Fruit fly (Drosophila melanogaster): ENCODE results near the gene CG7443.

The CG7443 gene

DNA sequence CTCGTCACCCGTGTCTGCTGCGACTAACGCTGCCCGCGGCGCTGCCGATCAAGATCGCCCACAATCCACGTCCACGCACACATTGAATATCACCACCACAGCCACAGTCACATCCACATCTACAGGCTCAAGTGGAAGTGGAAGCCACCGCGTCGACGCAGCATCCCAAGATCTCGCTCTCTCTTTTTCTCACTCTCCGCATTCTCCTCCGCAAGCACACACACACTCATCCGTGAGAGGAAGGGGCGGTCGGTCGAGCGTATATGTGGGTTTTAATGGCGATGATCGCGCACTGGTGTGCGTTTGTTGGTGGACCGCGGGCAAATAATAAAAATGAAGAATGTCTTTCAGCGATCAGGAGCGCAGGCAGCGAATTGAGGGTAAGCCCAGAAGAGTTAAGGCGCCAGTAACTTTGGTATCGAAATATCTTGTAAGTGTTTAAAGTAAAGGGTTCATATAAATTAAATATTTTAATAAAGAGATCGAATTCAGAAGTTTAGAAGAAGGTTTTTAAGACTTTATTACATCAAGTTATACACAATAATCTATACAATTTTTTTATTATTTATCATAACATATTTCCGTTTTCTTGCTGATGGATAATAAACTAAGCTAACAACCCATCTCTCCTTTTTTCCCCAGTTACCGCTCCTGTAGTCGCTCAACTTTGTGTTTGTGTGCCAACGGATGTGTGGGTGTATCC is 9.8 kb downstream of the CG7443 start, which contains the start of gene Poxm (continued):
- peak; percentile 23 for TF ChIP-seq CG7928 (GFP tag; optimal IDR thresholded peaks at IDR 0.05)
- TF ChIP-seq Lim3 (GFP tag; IDR thresholded peaks at IDR 0.05), result 0 out of 2 replicates have a peak, but pooled peaks have one; percentile 64
- peak; percentile 81 for TF ChIP-seq stc (GFP tag; IDR thresholded peaks at IDR 0.05)
- TF ChIP-seq CG4617 (GFP tag; optimal IDR thresholded peaks at IDR 0.05; ENCODE audit: borderline replicate concordance), result peak; percentile 63
- TF ChIP-seq rib (GFP tag; IDR thresholded peaks at IDR 0.05), result no peak
- peak; percentile 76; the same call in 2 of the 3 replicates for TF ChIP-seq Optix (GFP tag; IDR thresholded peaks at IDR 0.05)
- TF ChIP-seq prd (optimal IDR thresholded peaks at IDR 0.05), result no peak
- peak; percentile 96 for TF ChIP-seq prd (GFP tag; IDR thresholded peaks at IDR 0.05)
- peak; percentile 59 for TF ChIP-seq Ravus (GFP tag; IDR thresholded peaks at IDR 0.05)
- no peak for TF ChIP-seq CG3163 (GFP tag; optimal IDR thresholded peaks at IDR 0.05)
- TF ChIP-seq Mad (GFP tag; optimal IDR thresholded peaks at IDR 0.05), result peak; percentile 80
- no peak for TF ChIP-seq pan (optimal IDR thresholded peaks at IDR 0.05)
- peak in 1 of 2 experiments; percentile 82 for TF ChIP-seq pan (GFP tag; optimal IDR thresholded peaks at IDR 0.05 in 1 of 2, IDR thresholded peaks at IDR 0.05 in 1 of 2)
- peak; percentile 44 for TF ChIP-seq Bdp1 (GFP tag; optimal IDR thresholded peaks at IDR 0.05)
- TF ChIP-seq CG9797 (GFP tag; optimal IDR thresholded peaks at IDR 0.05), result peak; percentile 23
- peak; percentile 55 for TF ChIP-seq CG7987 (GFP tag; optimal IDR thresholded peaks at IDR 0.05)
- no peak for TF ChIP-seq Opbp (GFP tag; IDR thresholded peaks at IDR 0.05; ENCODE audit: partially characterized antibody)
- TF ChIP-seq CG4424 (GFP tag; optimal IDR thresholded peaks at IDR 0.05), result peak; percentile 95
- peak; percentile 35 for TF ChIP-seq tx (GFP tag; optimal IDR thresholded peaks at IDR 0.05)
- TF ChIP-seq CG13624 (GFP tag; optimal IDR thresholded peaks at IDR 0.05), result peak; percentile 68
- peak; percentile 94 for TF ChIP-seq Ptx1 (GFP tag; IDR thresholded peaks at IDR 0.05)
- TF ChIP-seq dmrt99B (tag; optimal IDR thresholded peaks at IDR 0.05), result peak; percentile 95
- TF ChIP-seq CG2199 (GFP tag; IDR thresholded peaks at IDR 0.05), result 0 out of 3 replicates have a peak, but pooled peaks have one; percentile 10
- TF ChIP-seq dm (GFP tag; optimal IDR thresholded peaks at IDR 0.05), result peak; percentile 57
- TF ChIP-seq Fer3 (tag; optimal IDR thresholded peaks at IDR 0.05), result peak; percentile 80
- TF ChIP-seq p53 (GFP tag; optimal IDR thresholded peaks at IDR 0.05), result no peak
- peak; percentile 70 for TF ChIP-seq CG6854 (GFP tag; optimal IDR thresholded peaks at IDR 0.05)
- peak in 2 of 3 experiments; percentile 56 to 96 for TF ChIP-seq lola (GFP tag; optimal IDR thresholded peaks at IDR 0.05)
- TF ChIP-seq zen2 (GFP tag; IDR thresholded peaks at IDR 0.05; ENCODE audit: partially characterized antibody), result no peak
- TF ChIP-seq fd3F (GFP tag; optimal IDR thresholded peaks at IDR 0.05), result peak; percentile 75
- peak; percentile 86 for TF ChIP-seq ind (GFP tag; optimal IDR thresholded peaks at IDR 0.05)
- TF ChIP-seq onecut (GFP tag; IDR thresholded peaks at IDR 0.05), result peak; percentile 74
- peak; percentile 78 for TF ChIP-seq Max (GFP tag; optimal IDR thresholded peaks at IDR 0.05)
- TF ChIP-seq Blimp-1 (GFP tag; optimal IDR thresholded peaks at IDR 0.05), result peak; percentile 87
- no peak for TF ChIP-seq pros (GFP tag; optimal IDR thresholded peaks at IDR 0.05)
- TF ChIP-seq CG6765 (GFP tag; optimal IDR thresholded peaks at IDR 0.05), result peak; percentile 27
- peak; percentile 73 for TF ChIP-seq CG18764 (GFP tag; optimal IDR thresholded peaks at IDR 0.05)
- peak; percentile 88 for TF ChIP-seq Spps (tag; optimal IDR thresholded peaks at IDR 0.05)
- TF ChIP-seq kay (GFP tag; optimal IDR thresholded peaks at IDR 0.05), result peak; percentile 74
- TF ChIP-seq Mrtf (GFP tag; IDR thresholded peaks at IDR 0.05), result peak; percentile 85; the same call in 2 of the 3 replicates
- no peak; the same call in 1 of the 2 replicates for TF ChIP-seq CG17612 (GFP tag; IDR thresholded peaks at IDR 0.05)
- no peak for TF ChIP-seq emc (GFP tag; optimal IDR thresholded peaks at IDR 0.05)
- TF ChIP-seq dimm (GFP tag; IDR thresholded peaks at IDR 0.05), result peak; percentile 55; the same call in 1 of the 2 replicates
- TF ChIP-seq Bgb (GFP tag; IDR thresholded peaks at IDR 0.05; ENCODE audit: partially characterized antibody), result no peak
- TF ChIP-seq PHDP (tag; optimal IDR thresholded peaks at IDR 0.05), result peak; percentile 85
- TF ChIP-seq H2.0 (GFP tag; IDR thresholded peaks at IDR 0.05), result peak; percentile 53
- peak; percentile 78 for TF ChIP-seq Oaz (GFP tag; IDR thresholded peaks at IDR 0.05)
- TF ChIP-seq Vsx1 (GFP tag; optimal IDR thresholded peaks at IDR 0.05), result peak; percentile 69
- peak; percentile 90 for TF ChIP-seq sqz (GFP tag; optimal IDR thresholded peaks at IDR 0.05)
